Fruit fly (Drosophila melanogaster) whole organism, embryonic: ENCODE results near the gene Tom70.
A peak's percentile ranks its signal among the peaks of the same experiment; 100 is the strongest.

Source experiments
- CG10321 ChIP-seq: fragments of 200-800 bp; sonication (Bioruptor generic); IDR thresholded peaks from 2 replicates; pipeline ENCODE4 v1.3.6; 2022; ENCODE audit warnings: missing biosample characterization, missing genetic modification characterization
- CG10959 ChIP-seq: fragments of 200-800 bp; sonication (Bioruptor generic); IDR thresholded peaks from 2 replicates; pipeline ENCODE4 v1.3.6; 2022; ENCODE audit warnings: missing biosample characterization, missing genetic modification characterization
- CG11247 ChIP-seq: fragments of 200-800 bp; sonication (Bioruptor generic); IDR thresholded peaks from 2 replicates; pipeline ENCODE4 v1.3.6; 2022; ENCODE audit warnings: missing biosample characterization, missing genetic modification characterization
- CG12219 ChIP-seq: fragments of 200-800 bp; sonication (Bioruptor generic); optimal IDR thresholded peaks from 3 replicates; lab custom pipeline; 2018; ENCODE audit warnings: missing biosample characterization, mild to moderate bottlenecking, missing genetic modification characterization
- CG1233 ChIP-seq: fragments of 200-800 bp; sonication (Bioruptor generic); optimal IDR thresholded peaks from 4 replicates; lab custom pipeline; 2018; ENCODE audit warnings: missing biosample characterization, mild to moderate bottlenecking, missing genetic modification characterization
- CG12942 ChIP-seq: fragments of 200-800 bp; sonication (Bioruptor generic); optimal IDR thresholded peaks from 3 replicates; lab custom pipeline; 2016; ENCODE audit warnings: missing biosample characterization, missing genetic modification characterization
- CG13775 ChIP-seq: fragments of 200-800 bp; sonication (Bioruptor generic); optimal IDR thresholded peaks from 3 replicates; lab custom pipeline; 2017; ENCODE audit warnings: missing biosample characterization, mild to moderate bottlenecking, missing genetic modification characterization
- CG13894 ChIP-seq: fragments of 200-800 bp; sonication (Bioruptor generic); optimal IDR thresholded peaks from 3 replicates; lab custom pipeline; 2018; ENCODE audit warnings: missing biosample characterization, mild to moderate bottlenecking, missing genetic modification characterization, moderate library complexity
- CG14667 ChIP-seq: fragments of 200-800 bp; sonication (Bioruptor generic); IDR thresholded peaks from 2 replicates; pipeline ENCODE4 v1.3.6; 2022; ENCODE audit warnings: missing biosample characterization, missing genetic modification characterization
- CG15269 ChIP-seq: fragments of 200-800 bp; sonication (Bioruptor generic); optimal IDR thresholded peaks from 2 replicates; lab custom pipeline; 2018; ENCODE audit warnings: missing biosample characterization, mild to moderate bottlenecking, missing genetic modification characterization, moderate library complexity
- CG1603 ChIP-seq: fragments of 200-800 bp; sonication (Bioruptor generic); optimal IDR thresholded peaks from 2 replicates; lab custom pipeline; 2019; ENCODE audit warnings: missing biosample characterization, mild to moderate bottlenecking, missing genetic modification characterization, moderate library complexity
- CG16779 ChIP-seq: fragments of 200-800 bp; sonication (Bioruptor generic); IDR thresholded peaks from 2 replicates; pipeline ENCODE4 v1.3.6; 2022; ENCODE audit warnings: missing biosample characterization, missing genetic modification characterization
- CG16813 ChIP-seq: fragments of 200-800 bp; sonication (Bioruptor generic); IDR thresholded peaks from 3 replicates; pipeline ENCODE4 v1.3.6; 2022; ENCODE audit warnings: missing biosample characterization, missing genetic modification characterization; ENCODE audit not compliant: partially characterized antibody
- CG17568 ChIP-seq: fragments of 200-800 bp; sonication (Bioruptor generic); optimal IDR thresholded peaks from 2 replicates; lab custom pipeline; 2018; ENCODE audit warnings: missing biosample characterization, mild to moderate bottlenecking, missing genetic modification characterization, moderate library complexity
- CG17612 ChIP-seq: fragments of 200-800 bp; sonication (Bioruptor generic); IDR thresholded peaks from 2 replicates; pipeline ENCODE4 v1.3.6; 2022; ENCODE audit warnings: missing biosample characterization, missing genetic modification characterization
- CG18764 ChIP-seq: fragments of 200-800 bp; sonication (Bioruptor generic); optimal IDR thresholded peaks from 3 replicates; lab custom pipeline; 2016; ENCODE audit warnings: missing biosample characterization, missing genetic modification characterization
- CG2889 ChIP-seq: fragments of 200-800 bp; sonication (Bioruptor generic); IDR thresholded peaks from 3 replicates; pipeline ENCODE4 v1.3.6; 2022; ENCODE audit warnings: missing biosample characterization, missing genetic modification characterization
- CG3847 ChIP-seq: fragments of 200-800 bp; sonication (Bioruptor generic); IDR thresholded peaks from 2 replicates; pipeline ENCODE4 v1.3.6; 2022; ENCODE audit warnings: missing biosample characterization, missing genetic modification characterization
- CG4617 ChIP-seq: fragments of 200-800 bp; sonication (Bioruptor generic); optimal IDR thresholded peaks from 3 replicates; lab custom pipeline; 2016; ENCODE audit warnings: missing biosample characterization, missing genetic modification characterization, borderline replicate concordance
- CG6765 ChIP-seq: fragments of 200-800 bp; sonication (Bioruptor generic); optimal IDR thresholded peaks from 3 replicates; lab custom pipeline; 2017; ENCODE audit warnings: missing biosample characterization, mild to moderate bottlenecking, missing genetic modification characterization
- CG6854 ChIP-seq: fragments of 200-800 bp; sonication (Bioruptor generic); optimal IDR thresholded peaks from 3 replicates; lab custom pipeline; 2017; ENCODE audit warnings: missing biosample characterization, mild to moderate bottlenecking, missing genetic modification characterization
- CG8359 ChIP-seq: fragments of 200-800 bp; sonication (Bioruptor generic); optimal IDR thresholded peaks from 2 replicates; lab custom pipeline; 2017; ENCODE audit warnings: missing biosample characterization, mild to moderate bottlenecking, missing genetic modification characterization, borderline replicate concordance
- Ets65A ChIP-seq: fragments of 200-800 bp; sonication (Bioruptor generic); peaks from one replicate; lab custom pipeline; 2016; ENCODE audit warnings: missing biosample characterization, missing genetic modification characterization
- Fer3 ChIP-seq: fragments of 200-800 bp; sonication (Bioruptor generic); optimal IDR thresholded peaks from 2 replicates; lab custom pipeline; 2018; ENCODE audit warnings: missing biosample characterization, mild to moderate bottlenecking, missing genetic modification characterization, moderate library complexity
- Hey ChIP-seq: fragments of 200-800 bp; sonication (Bioruptor generic); optimal IDR thresholded peaks from 3 replicates; lab custom pipeline; 2018; ENCODE audit warnings: missing biosample characterization, mild to moderate bottlenecking, missing genetic modification characterization
- Kr ChIP-seq: fragments of 200-800 bp; sonication (Bioruptor generic); optimal IDR thresholded peaks from 2 replicates; lab custom pipeline; 2017; ENCODE audit warnings: missing biosample characterization, mild to moderate bottlenecking, missing genetic modification characterization
- Meics ChIP-seq: fragments of 200-800 bp; sonication (Bioruptor generic); optimal IDR thresholded peaks from 2 replicates; lab custom pipeline; 2017; ENCODE audit warnings: missing biosample characterization, mild to moderate bottlenecking, missing genetic modification characterization
- NfI ChIP-seq: fragments of 200-800 bp; sonication (Bioruptor generic); optimal IDR thresholded peaks from 3 replicates; lab custom pipeline; 2018; ENCODE audit warnings: missing biosample characterization, mild to moderate bottlenecking, missing genetic modification characterization, moderate library complexity
- Sox100B ChIP-seq: fragments of 200-800 bp; sonication (Bioruptor generic); optimal IDR thresholded peaks from 3 replicates; lab custom pipeline; 2018; ENCODE audit warnings: missing biosample characterization, mild to moderate bottlenecking, missing genetic modification characterization
- Spps ChIP-seq: fragments of 200-800 bp; sonication (Bioruptor generic); optimal IDR thresholded peaks from 2 replicates; lab custom pipeline; 2018; ENCODE audit warnings: missing biosample characterization, mild to moderate bottlenecking, missing genetic modification characterization
- Xrp1 ChIP-seq: fragments of 200-800 bp; sonication (Bioruptor generic); IDR thresholded peaks from 2 replicates; pipeline ENCODE4 v1.3.6; 2022; ENCODE audit warnings: missing biosample characterization, missing genetic modification characterization
- abd-A ChIP-seq: fragments of 200-800 bp; sonication (Bioruptor generic); optimal IDR thresholded peaks from 3 replicates; lab custom pipeline; 2019; ENCODE audit warnings: missing biosample characterization, mild to moderate bottlenecking, missing genetic modification characterization, moderate library complexity
- ato ChIP-seq: fragments of 200-800 bp; sonication (Bioruptor generic); IDR thresholded peaks from 2 replicates; pipeline ENCODE4 v1.3.6; 2022; ENCODE audit warnings: missing biosample characterization, missing genetic modification characterization; ENCODE audit not compliant: partially characterized antibody
- corto ChIP-seq: fragments of 200-800 bp; sonication (Bioruptor generic); optimal IDR thresholded peaks from 2 replicates; lab custom pipeline; 2016; ENCODE audit warnings: missing biosample characterization, mild to moderate bottlenecking, missing genetic modification characterization, moderate library complexity
- crc ChIP-seq: fragments of 200-800 bp; sonication (Bioruptor generic); optimal IDR thresholded peaks from 2 replicates; lab custom pipeline; 2016; ENCODE audit warnings: missing biosample characterization, missing genetic modification characterization
- crp ChIP-seq, 2 experiments: fragments of 200-800 bp; sonication (Bioruptor generic); optimal IDR thresholded peaks; 2 replicates in 1 of 2; 3 replicates in 1 of 2; lab custom pipeline; 2017; ENCODE audit warnings: missing biosample characterization in 2 of 2, missing genetic modification characterization in 2 of 2, mild to moderate bottlenecking in 1 of 2, moderate library complexity in 1 of 2
- gsb ChIP-seq: fragments of 200-800 bp; sonication (Bioruptor generic); IDR thresholded peaks from 2 replicates; pipeline ENCODE4 v1.3.6; 2022; ENCODE audit warnings: missing biosample characterization, missing genetic modification characterization
- ham ChIP-seq: fragments of 200-800 bp; sonication (Bioruptor generic); IDR thresholded peaks from 2 replicates; pipeline ENCODE4 v1.3.6; 2022; ENCODE audit warnings: missing biosample characterization, missing genetic modification characterization
- ken ChIP-seq: fragments of 200-800 bp; sonication (Bioruptor generic); IDR thresholded peaks from 3 replicates; pipeline ENCODE4 v1.3.6; 2022; ENCODE audit warnings: missing biosample characterization, missing genetic modification characterization
- kni ChIP-seq: fragments of 200-800 bp; sonication (Bioruptor generic); optimal IDR thresholded peaks from 3 replicates; lab custom pipeline; 2017; ENCODE audit warnings: mild to moderate bottlenecking, missing biosample characterization, missing genetic modification reagents, missing genetic modification characterization
- nerfin-1 ChIP-seq: fragments of 200-800 bp; sonication (Bioruptor generic); optimal IDR thresholded peaks from 3 replicates; lab custom pipeline; 2019; ENCODE audit warnings: missing biosample characterization, mild to moderate bottlenecking, missing genetic modification characterization, moderate library complexity
- onecut ChIP-seq: fragments of 200-800 bp; sonication (Bioruptor generic); IDR thresholded peaks from 2 replicates; pipeline ENCODE4 v1.3.6; 2022; ENCODE audit warnings: missing biosample characterization, missing genetic modification characterization
- p53 ChIP-seq: fragments of 200-800 bp; sonication (Bioruptor generic); optimal IDR thresholded peaks from 2 replicates; lab custom pipeline; 2016; ENCODE audit warnings: missing biosample characterization, missing genetic modification characterization
- schlank ChIP-seq: fragments of 200-800 bp; sonication (Bioruptor generic); optimal IDR thresholded peaks from 2 replicates; lab custom pipeline; 2018; ENCODE audit warnings: missing biosample characterization, mild to moderate bottlenecking, missing genetic modification characterization
- sens ChIP-seq: fragments of 200-800 bp; sonication (Bioruptor generic); peaks from one replicate; lab custom pipeline; 2016; ENCODE audit warnings: missing biosample characterization, missing genetic modification characterization
- sna ChIP-seq: fragments of 200-800 bp; sonication (Bioruptor generic); IDR thresholded peaks from 2 replicates; pipeline ENCODE4 v1.3.6; 2022; ENCODE audit warnings: missing biosample characterization, missing genetic modification characterization; ENCODE audit not compliant: partially characterized antibody
- tap ChIP-seq: fragments of 200-800 bp; optimal IDR thresholded peaks from 3 replicates; lab custom pipeline; 2019; ENCODE audit warnings: missing biosample characterization, mild to moderate bottlenecking, missing genetic modification characterization, moderate library complexity
- twi ChIP-seq: fragments of 200-800 bp; optimal IDR thresholded peaks from 2 replicates; lab custom pipeline; 2019; ENCODE audit warnings: missing biosample characterization, mild to moderate bottlenecking, missing genetic modification characterization, moderate library complexity
- usp ChIP-seq: fragments of >200 bp; optimal IDR thresholded peaks from 2 replicates; lab custom pipeline; 2017; ENCODE audit warnings: missing biosample characterization, missing genetic modification characterization

Gene Tom70

dm6 chr2L:12002922-12003791 is 35.2 kb downstream of the Tom70 start (continued):
- TF ChIP-seq NfI (GFP tag; lab: Kevin White, UChicago) (peak; percentile 59), CG17612 (GFP tag; lab: Robert Waterston, UW) (no peak), CG15269 (tag; lab: Kevin White, UChicago) (peak; percentile 66), CG16813 (GFP tag; lab: Robert Waterston, UW) (no peak), corto (GFP tag; lab: Kevin White, UChicago) (no peak), crc (GFP tag; lab: Kevin White, UChicago) (no peak), CG10959 (no peak), CG8359 (peak; percentile 35), CG6765 (peak; percentile 15), CG1603 (peak; percentile 39), nerfin-1 (tag; lab: Kevin White, UChicago) (peak; percentile 83), sens (GFP tag; lab: Kevin White, UChicago) (peak; percentile 45), crp (GFP tag; optimal IDR thresholded peaks at IDR 0.05; lab: Kevin White, UChicago) (peak in 1 of 2 experiments; percentile 58), p53 (GFP tag; lab: Kevin White, UChicago) (peak; percentile 68), CG18764 (GFP tag; lab: Kevin White, UChicago) (peak; percentile 41), Meics (GFP tag; lab: Kevin White, UChicago) (peak; percentile 31), CG13894 (tag; lab: Kevin White, UChicago) (peak; percentile 60), CG4617 (GFP tag; lab: Kevin White, UChicago) (no peak), sna (GFP tag; lab: Robert Waterston, UW) (no peak), ato (no peak), CG11247 (GFP tag; lab: Robert Waterston, UW) (no peak), CG3847 (GFP tag; lab: Robert Waterston, UW) (no peak), CG10321 (GFP tag; lab: Robert Waterston, UW) (no peak), CG16779 (GFP tag; lab: Robert Waterston, UW) (no peak), Sox100B (GFP tag; lab: Kevin White, UChicago) (peak; percentile 24), gsb (no peak), CG12219 (GFP tag; lab: Kevin White, UChicago) (peak; percentile 31), CG17568 (GFP tag; lab: Kevin White, UChicago) (peak; percentile 60), schlank (peak; percentile 8), ken (no peak), twi (tag; lab: Kevin White, UChicago) (no peak), onecut (GFP tag; lab: Robert Waterston, UW) (peak; percentile 15; the same call in 1 of the 2 replicates), CG14667 (no peak), usp (GFP tag; lab: Kevin White, UChicago) (no peak), abd-A (peak; percentile 100), CG12942 (GFP tag; lab: Kevin White, UChicago) (no peak), CG13775 (GFP tag; lab: Kevin White, UChicago) (peak; percentile 21), Hey (tag; lab: Kevin White, UChicago) (peak; percentile 99), Spps (tag; lab: Kevin White, UChicago) (no peak), CG2889 (no peak), ham (GFP tag; lab: Robert Waterston, UW) (no peak), Kr (GFP tag; lab: Kevin White, UChicago) (peak; percentile 13), tap (tag; lab: Kevin White, UChicago) (peak; percentile 48), kni (GFP tag; lab: Kevin White, UChicago) (peak; percentile 99), Ets65A (GFP tag; lab: Kevin White, UChicago) (peak; percentile 4), CG1233 (GFP tag; lab: Kevin White, UChicago) (peak; percentile 27), Fer3 (tag; lab: Kevin White, UChicago) (peak; percentile 43), Xrp1 (GFP tag; lab: Robert Waterston, UW) (no peak), CG6854 (GFP tag; lab: Kevin White, UChicago) (peak; percentile 11)
